Fruit fly (Drosophila melanogaster): ENCODE results near the gene CG43322.
A peak's percentile ranks its signal among the peaks of the same experiment; 100 is the strongest.

DNA sequence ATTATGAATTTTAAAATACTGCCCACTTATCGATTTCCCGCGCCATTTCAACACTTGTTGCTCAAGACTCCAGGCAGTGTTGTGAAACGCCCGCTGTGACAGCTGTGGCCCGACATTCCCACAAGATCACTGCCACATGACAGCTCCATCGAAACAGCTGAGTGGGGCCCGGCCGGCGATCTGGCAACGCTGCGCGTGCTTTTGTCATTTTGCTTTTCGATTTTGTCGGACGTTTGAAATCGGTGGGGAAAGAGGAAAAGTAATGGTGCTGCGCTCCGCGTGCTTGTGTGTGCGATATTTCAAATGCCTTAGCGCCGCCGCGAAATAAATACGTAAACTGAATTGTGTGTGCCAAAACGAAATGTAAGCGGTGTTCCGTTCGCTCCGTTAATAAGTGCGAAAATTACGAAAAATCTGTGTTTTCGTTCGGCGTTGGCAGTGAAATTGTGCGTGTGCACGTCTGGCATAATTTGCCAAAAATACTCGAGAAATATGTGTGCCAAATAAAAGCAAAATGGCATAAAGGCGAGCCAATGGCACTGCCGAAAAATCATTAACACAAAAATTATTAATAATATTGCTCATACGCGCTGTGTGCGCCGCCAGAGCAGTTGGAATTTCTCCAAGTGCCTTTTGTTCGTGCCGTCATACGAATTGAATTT lies 29.1 kb downstream of the CG43322 start:
- peak; percentile 92 for TF ChIP-seq Crg-1 (GFP tag; optimal IDR thresholded peaks at IDR 0.05)
- TF ChIP-seq pad (GFP tag; optimal IDR thresholded peaks at IDR 0.05) = peak; percentile 67
- peak; percentile 11 for TF ChIP-seq Hr96 (GFP tag; optimal IDR thresholded peaks at IDR 0.05)
- TF ChIP-seq kay (GFP tag; ENCODE audit: borderline replicate concordance) = no peak
- TF ChIP-seq tj (GFP tag; optimal IDR thresholded peaks at IDR 0.05) = peak; percentile 65
